Worm (Caenorhabditis elegans): Measurements from ENCODE around the gene eftu-2.

eftu-2 gene

DNA sequence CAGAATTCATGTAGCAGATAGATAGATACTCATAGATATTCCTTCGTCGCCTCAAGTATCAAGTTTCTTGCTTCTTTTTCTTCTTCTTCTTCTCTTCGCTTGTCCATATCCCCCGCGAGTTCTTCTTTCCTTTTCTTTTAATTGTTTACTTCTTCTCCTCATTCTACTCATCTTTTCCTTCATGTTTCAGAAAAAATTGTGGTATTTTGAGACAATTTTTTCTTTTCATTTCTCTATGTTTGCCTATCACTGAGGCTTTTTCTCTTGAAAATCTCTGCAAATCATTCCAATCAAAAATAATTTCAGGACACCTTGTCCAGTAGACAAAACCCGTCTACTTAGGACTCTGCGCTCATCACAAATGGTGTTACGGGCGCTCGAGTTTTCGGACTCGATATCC, 16.4 kb upstream of the eftu-2 start, which contains the start of gene T04C9.1 (continued):
- TF ChIP-seq ceh-45 (GFP tag; IDR thresholded peaks at IDR 0.05) = no peak
- TF ChIP-seq C38D4.7 (GFP tag; optimal IDR thresholded peaks at IDR 0.05) = no peak

DNA sequence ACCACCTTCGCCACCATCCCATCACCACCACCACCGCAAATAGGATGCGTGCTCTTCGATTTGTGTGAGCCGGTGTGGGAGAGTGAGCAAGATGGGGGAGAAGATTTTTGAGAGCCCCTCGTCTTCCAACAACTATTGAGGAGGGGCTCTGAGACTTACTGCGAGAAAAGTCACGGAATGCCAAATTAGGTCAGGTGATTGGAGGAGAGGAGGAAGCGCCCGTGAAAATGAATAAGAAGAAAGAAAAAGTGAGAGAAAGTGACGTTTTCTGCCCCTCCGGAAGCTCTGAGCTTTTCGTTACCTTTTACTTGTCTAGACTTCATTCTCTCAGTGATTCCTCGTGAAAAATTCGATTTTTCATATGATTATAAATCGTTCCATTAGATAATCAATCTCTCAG, 10.7 kb upstream of the eftu-2 start:
- no peak for TF ChIP-seq ref-2 (tag; optimal IDR thresholded peaks at IDR 0.05)
- TF ChIP-seq ama-1 (optimal IDR thresholded peaks at IDR 0.05) = no peak
- no peak for TF ChIP-seq ceh-6 (GFP tag; optimal IDR thresholded peaks at IDR 0.05)
- no peak for TF ChIP-seq ceh-14 (tag; optimal IDR thresholded peaks at IDR 0.05)
- TF ChIP-seq K02D7.2 (tag; optimal IDR thresholded peaks at IDR 0.05) = no peak
- TF ChIP-seq rnt-1 (tag; optimal IDR thresholded peaks at IDR 0.05) = no peak
- TF ChIP-seq mec-3 (tag; optimal IDR thresholded peaks at IDR 0.05; ENCODE audit: borderline replicate concordance) = no peak
- no peak for TF ChIP-seq pat-9 (tag; optimal IDR thresholded peaks at IDR 0.05)
- peak; percentile 33 for TF ChIP-seq unc-42 (tag; optimal IDR thresholded peaks at IDR 0.05)

DNA sequence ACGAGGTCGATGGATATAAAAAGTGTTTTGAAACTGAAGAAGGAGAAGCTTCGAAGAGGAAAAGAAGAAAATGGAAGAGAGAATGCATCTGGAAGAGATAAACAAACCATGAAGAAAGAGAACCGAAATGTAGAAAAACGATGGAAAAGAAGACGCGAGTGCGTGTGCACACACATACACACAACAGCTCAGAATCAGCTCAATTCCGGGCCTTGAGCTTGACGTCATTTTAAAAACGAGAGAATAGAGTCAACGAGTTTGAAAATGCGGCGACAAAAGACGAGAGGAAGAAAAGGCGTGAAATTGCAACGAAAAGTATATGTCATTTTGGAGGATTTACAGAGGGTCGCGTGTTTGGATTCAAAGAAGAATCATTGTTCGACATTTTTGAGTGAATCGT, 9.7 kb upstream of the eftu-2 start:
- TF ChIP-seq che-1 (tag; optimal IDR thresholded peaks at IDR 0.05) (no peak), unc-42 (tag; optimal IDR thresholded peaks at IDR 0.05) (peak; percentile 36), pax-1 (tag; optimal IDR thresholded peaks at IDR 0.05) (no peak)

DNA sequence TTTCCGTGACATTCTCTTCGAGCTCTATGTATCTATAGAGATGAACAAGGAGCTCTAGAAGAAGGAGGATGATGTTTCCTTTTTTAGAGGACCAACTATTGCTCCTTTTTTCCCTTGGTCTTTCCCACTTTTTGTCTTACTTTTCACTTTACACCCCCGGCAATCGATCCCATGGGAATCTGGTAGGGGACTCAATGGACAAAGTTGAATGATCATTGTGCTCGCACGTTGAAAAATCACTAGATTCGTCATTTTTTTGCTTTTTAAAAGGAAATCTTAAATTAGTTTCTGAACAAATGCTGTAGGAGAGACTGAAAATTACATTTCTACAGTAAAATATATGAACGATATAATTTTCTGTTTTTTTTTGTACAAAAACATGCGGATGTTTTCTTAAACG, 7.3 kb upstream of the eftu-2 start:
- TF ChIP-seq hlh-8 (tag; optimal IDR thresholded peaks at IDR 0.05) = no peak
- no peak for TF ChIP-seq unc-55 (GFP tag; optimal IDR thresholded peaks at IDR 0.05)
- TF ChIP-seq gmeb-2 (tag; optimal IDR thresholded peaks at IDR 0.05) = no peak
- TF ChIP-seq ama-1 (optimal IDR thresholded peaks at IDR 0.05) = no peak
- no peak for TF ChIP-seq rnt-1 (tag; optimal IDR thresholded peaks at IDR 0.05)
- no peak for TF ChIP-seq che-1 (tag; optimal IDR thresholded peaks at IDR 0.05)
- no peak for TF ChIP-seq sdc-2 (tag; optimal IDR thresholded peaks at IDR 0.05)
- TF ChIP-seq ceh-34 (tag; optimal IDR thresholded peaks at IDR 0.05) = no peak
- no peak for TF ChIP-seq nhr-11 (tag; optimal IDR thresholded peaks at IDR 0.05)
- TF ChIP-seq K09A11.1 (tag; optimal IDR thresholded peaks at IDR 0.05; ENCODE audit: insufficient read depth) = no peak
- TF ChIP-seq elt-4 (tag; optimal IDR thresholded peaks at IDR 0.05) = no peak
- no peak for TF ChIP-seq ceh-19 (GFP tag; optimal IDR thresholded peaks at IDR 0.05)
- TF ChIP-seq hlh-6 (tag; optimal IDR thresholded peaks at IDR 0.05) = no peak
- no peak for TF ChIP-seq npax-4 (tag; optimal IDR thresholded peaks at IDR 0.05)
- TF ChIP-seq pros-1 (tag; optimal IDR thresholded peaks at IDR 0.05) = no peak
- TF ChIP-seq F13H6.1 (tag; optimal IDR thresholded peaks at IDR 0.05) = no peak
- no peak for TF ChIP-seq ceh-6 (GFP tag; optimal IDR thresholded peaks at IDR 0.05)
- no peak for TF ChIP-seq ceh-22 (tag; optimal IDR thresholded peaks at IDR 0.05)
- no peak for TF ChIP-seq ceh-45 (GFP tag; IDR thresholded peaks at IDR 0.05)
- no peak for TF ChIP-seq C08G9.2 (tag; optimal IDR thresholded peaks at IDR 0.05)

DNA sequence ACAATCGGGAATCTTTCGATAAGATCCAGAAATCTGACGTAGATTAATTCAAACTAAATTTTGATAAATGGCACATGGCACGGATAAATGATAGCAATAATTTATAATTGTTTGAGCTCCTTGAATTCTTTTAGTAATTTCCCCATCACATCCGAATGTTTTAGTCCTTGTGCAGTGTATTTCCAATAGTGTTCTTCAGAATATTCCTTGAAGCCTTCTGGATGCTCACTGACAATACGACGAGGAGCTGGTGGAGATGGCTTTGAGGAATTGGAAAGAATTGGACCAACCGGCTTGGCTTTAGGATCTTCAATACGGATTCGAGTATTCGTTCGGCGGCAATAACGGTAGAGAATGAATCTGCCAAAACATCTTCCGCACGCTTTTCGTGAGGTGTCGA, 2.9 kb upstream of the eftu-2 start:
- TF ChIP-seq K02D7.2 (tag; optimal IDR thresholded peaks at IDR 0.05) (no peak), fkh-10 (GFP tag; optimal IDR thresholded peaks at IDR 0.05) (no peak), hlh-8 (tag; optimal IDR thresholded peaks at IDR 0.05) (no peak), C38D4.7 (GFP tag; optimal IDR thresholded peaks at IDR 0.05) (no peak), nhr-11 (tag; optimal IDR thresholded peaks at IDR 0.05) (no peak), ceh-48 (tag; optimal IDR thresholded peaks at IDR 0.05) (no peak), ceh-30 (tag; optimal IDR thresholded peaks at IDR 0.05) (no peak), ceh-18 (tag; optimal IDR thresholded peaks at IDR 0.05) (no peak), fkh-6 (tag; optimal IDR thresholded peaks at IDR 0.05) (no peak), T23F11.4 (GFP tag; optimal IDR thresholded peaks at IDR 0.05) (no peak), pax-1 (tag; optimal IDR thresholded peaks at IDR 0.05) (no peak)

DNA sequence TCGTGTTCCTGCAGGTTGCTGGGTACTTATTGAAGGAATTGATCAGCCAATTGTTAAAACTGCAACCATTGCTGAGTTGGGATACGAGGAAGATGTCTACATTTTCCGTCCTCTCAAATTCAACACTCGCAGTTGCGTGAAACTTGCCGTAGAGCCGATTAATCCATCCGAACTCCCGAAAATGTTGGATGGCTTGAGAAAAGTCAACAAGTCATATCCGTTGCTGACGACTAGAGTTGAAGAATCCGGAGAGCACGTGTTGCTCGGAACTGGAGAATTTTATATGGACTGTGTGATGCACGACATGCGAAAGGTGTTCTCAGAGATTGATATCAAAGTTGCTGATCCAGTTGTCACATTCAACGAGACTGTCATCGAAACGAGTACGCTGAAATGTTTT, 1.9 kb downstream of the eftu-2 start:
- TF ChIP-seq unc-42 (tag; optimal IDR thresholded peaks at IDR 0.05) (no peak), ceh-30 (tag; optimal IDR thresholded peaks at IDR 0.05) (no peak), pat-9 (tag; optimal IDR thresholded peaks at IDR 0.05) (no peak), unc-55 (GFP tag; optimal IDR thresholded peaks at IDR 0.05) (no peak), pha-2 (tag; optimal IDR thresholded peaks at IDR 0.05) (no peak), ceh-6 (GFP tag; optimal IDR thresholded peaks at IDR 0.05) (no peak), elt-4 (tag; optimal IDR thresholded peaks at IDR 0.05) (no peak), hlh-15 (tag; optimal IDR thresholded peaks at IDR 0.05) (no peak), lin-11 (tag; optimal IDR thresholded peaks at IDR 0.05) (no peak), ceh-14 (tag; optimal IDR thresholded peaks at IDR 0.05) (no peak), eyg-1 (tag; optimal IDR thresholded peaks at IDR 0.05) (no peak), pros-1 (tag; optimal IDR thresholded peaks at IDR 0.05) (no peak), syd-9 (tag; optimal IDR thresholded peaks at IDR 0.05) (no peak), lim-6 (tag; optimal IDR thresholded peaks at IDR 0.05) (no peak)

All from whole organism, late embryonic.